Worm (Caenorhabditis elegans): ENCODE measurements around the gene ugt-52.

ce11 chrIV:824854-825253 lies 46.3 kb downstream of the ugt-52 start, which contains the start of gene zipt-15:
- no peak for TF ChIP-seq pha-4 (tag; optimal IDR thresholded peaks at IDR 0.05)
- no peak for TF ChIP-seq fkh-10 (GFP tag; optimal IDR thresholded peaks at IDR 0.05)
- TF ChIP-seq nfya-1 (tag; optimal IDR thresholded peaks at IDR 0.05) = no peak
- no peak for TF ChIP-seq npax-4 (tag; optimal IDR thresholded peaks at IDR 0.05)
- TF ChIP-seq nhr-11 (tag; optimal IDR thresholded peaks at IDR 0.05) = no peak
- TF ChIP-seq lim-6 (tag; optimal IDR thresholded peaks at IDR 0.05) = no peak
- no peak for TF ChIP-seq C08G9.2 (tag; optimal IDR thresholded peaks at IDR 0.05)
